Fruit fly (Drosophila melanogaster) whole organism, embryonic: ENCODE measurements around the gene CG11893.
A peak's percentile ranks its signal among the peaks of the same experiment; 100 is the strongest.

Source experiments
- Abd-B ChIP-seq: fragments of 200-800 bp; sonication (Bioruptor generic); optimal IDR thresholded peaks from 2 replicates; lab custom pipeline; 2018; ENCODE audit warnings: missing biosample characterization, mild to moderate bottlenecking, missing genetic modification characterization, moderate library complexity
- B-H2 ChIP-seq: fragments of 200-800 bp; sonication (Bioruptor generic); optimal IDR thresholded peaks from 2 replicates; lab custom pipeline; 2018; ENCODE audit warnings: missing biosample characterization, mild to moderate bottlenecking, missing genetic modification characterization
- BEAF-32 ChIP-seq: fragments of 200-800 bp; sonication (Bioruptor generic); optimal IDR thresholded peaks from 3 replicates; lab custom pipeline; 2017; ENCODE audit warnings: missing biosample characterization, missing genetic modification characterization, mild to moderate bottlenecking, moderate library complexity, missing genetic modification reagents
- CG10267 ChIP-seq: fragments of 200-800 bp; sonication (Bioruptor generic); optimal IDR thresholded peaks from 2 replicates; lab custom pipeline; 2018; ENCODE audit warnings: missing biosample characterization, mild to moderate bottlenecking, missing genetic modification characterization, moderate library complexity
- CG10959 ChIP-seq: fragments of 200-800 bp; sonication (Bioruptor generic); IDR thresholded peaks from 2 replicates; pipeline ENCODE4 v1.3.6; 2022; ENCODE audit warnings: missing biosample characterization, missing genetic modification characterization
- CG12071 ChIP-seq: fragments of 200-800 bp; sonication (Bioruptor generic); optimal IDR thresholded peaks from 3 replicates; lab custom pipeline; 2018; ENCODE audit warnings: missing biosample characterization, mild to moderate bottlenecking, missing genetic modification characterization
- CG12769 ChIP-seq: fragments of 200-800 bp; sonication (Bioruptor generic); optimal IDR thresholded peaks from 2 replicates; lab custom pipeline; 2019; ENCODE audit warnings: missing biosample characterization, mild to moderate bottlenecking, missing genetic modification characterization, moderate library complexity
- CG13296 ChIP-seq: fragments of 200-800 bp; sonication (Bioruptor generic); optimal IDR thresholded peaks from 3 replicates; lab custom pipeline; 2018; ENCODE audit warnings: missing biosample characterization, mild to moderate bottlenecking, missing genetic modification characterization
- CG13424 ChIP-seq: fragments of 200-800 bp; sonication (Bioruptor generic); optimal IDR thresholded peaks from 2 replicates; lab custom pipeline; 2019; ENCODE audit warnings: missing biosample characterization, mild to moderate bottlenecking, missing genetic modification characterization, moderate library complexity
- CG14710 ChIP-seq: fragments of 200-800 bp; sonication (Bioruptor generic); optimal IDR thresholded peaks from 3 replicates; lab custom pipeline; 2019; ENCODE audit warnings: missing biosample characterization, mild to moderate bottlenecking, missing genetic modification characterization, moderate library complexity
- CG17802 ChIP-seq: fragments of 200-800 bp; sonication (Bioruptor generic); optimal IDR thresholded peaks from 2 replicates; lab custom pipeline; 2018; ENCODE audit warnings: missing biosample characterization, mild to moderate bottlenecking, missing genetic modification characterization, moderate library complexity
- CG1832 ChIP-seq: fragments of 200-800 bp; sonication (Bioruptor generic); optimal IDR thresholded peaks from 2 replicates; lab custom pipeline; 2017; ENCODE audit warnings: missing biosample characterization, mild to moderate bottlenecking, missing genetic modification characterization, inconsistent platforms
- CG18476 ChIP-seq: fragments of 200-800 bp; sonication (Bioruptor generic); optimal IDR thresholded peaks from 2 replicates; lab custom pipeline; 2016; ENCODE audit warnings: missing biosample characterization, mild to moderate bottlenecking, missing genetic modification characterization
- CG2889 ChIP-seq: fragments of 200-800 bp; sonication (Bioruptor generic); IDR thresholded peaks from 3 replicates; pipeline ENCODE4 v1.3.6; 2022; ENCODE audit warnings: missing biosample characterization, missing genetic modification characterization
- CG6272 ChIP-seq: fragments of 200-800 bp; sonication (Bioruptor generic); IDR thresholded peaks from 2 replicates; pipeline ENCODE4 v1.3.6; 2022; ENCODE audit warnings: missing biosample characterization, missing genetic modification characterization
- CG7271 ChIP-seq: fragments of 200-800 bp; sonication (Bioruptor generic); optimal IDR thresholded peaks from 2 replicates; lab custom pipeline; 2018; ENCODE audit warnings: missing biosample characterization, mild to moderate bottlenecking, missing genetic modification characterization, moderate library complexity
- CG7556 ChIP-seq: fragments of 200-800 bp; sonication (Bioruptor generic); optimal IDR thresholded peaks from 2 replicates; lab custom pipeline; 2017; ENCODE audit warnings: missing biosample characterization, mild to moderate bottlenecking, missing genetic modification characterization
- CG7839 ChIP-seq: fragments of 200-800 bp; sonication (Bioruptor generic); optimal IDR thresholded peaks from 3 replicates; lab custom pipeline; 2018; ENCODE audit warnings: missing biosample characterization, mild to moderate bottlenecking, missing genetic modification characterization, moderate library complexity
- CG8281 ChIP-seq: fragments of 200-800 bp; sonication (Bioruptor generic); optimal IDR thresholded peaks from 2 replicates; lab custom pipeline; 2018; ENCODE audit warnings: missing biosample characterization, mild to moderate bottlenecking, missing genetic modification characterization, moderate library complexity
- CG9727 ChIP-seq: fragments of 200-800 bp; sonication (Bioruptor generic); optimal IDR thresholded peaks from 3 replicates; lab custom pipeline; 2017; ENCODE audit warnings: missing biosample characterization, mild to moderate bottlenecking, missing genetic modification characterization
- CG9876 ChIP-seq: fragments of 200-800 bp; sonication (Bioruptor generic); optimal IDR thresholded peaks from 2 replicates; lab custom pipeline; 2016; ENCODE audit warnings: missing biosample characterization, missing genetic modification characterization
- CkIIα-i1 ChIP-seq: fragments of 200-800 bp; sonication (Bioruptor generic); IDR thresholded peaks from 2 replicates; pipeline ENCODE4 v1.3.6; 2022; ENCODE audit warnings: missing biosample characterization, missing genetic modification characterization
- Dfd ChIP-seq, 2 experiments: fragments of >200 bp; optimal IDR thresholded peaks; 2 replicates each; lab custom pipeline; 2017; ENCODE audit warnings: missing biosample characterization in 2 of 2, missing genetic modification characterization in 2 of 2
- Gsc ChIP-seq: fragments of 200-800 bp; sonication (Bioruptor generic); IDR thresholded peaks from 2 replicates; pipeline ENCODE4 v1.3.6; 2022; ENCODE audit warnings: missing biosample characterization, missing genetic modification characterization
- HLHmδ ChIP-seq: fragments of 200-800 bp; sonication (Bioruptor generic); optimal IDR thresholded peaks from 2 replicates; lab custom pipeline; 2018; ENCODE audit warnings: missing biosample characterization, mild to moderate bottlenecking, missing genetic modification characterization, moderate library complexity
- Hmx ChIP-seq: fragments of 200-800 bp; sonication (Bioruptor generic); optimal IDR thresholded peaks from 2 replicates; lab custom pipeline; 2016; ENCODE audit warnings: missing biosample characterization, missing genetic modification characterization
- NC2β ChIP-seq: fragments of 200-800 bp; sonication (Bioruptor generic); optimal IDR thresholded peaks from 2 replicates; lab custom pipeline; 2016; ENCODE audit warnings: missing biosample characterization, missing genetic modification characterization
- NFAT ChIP-seq: fragments of 200-800 bp; sonication (Bioruptor generic); IDR thresholded peaks from 2 replicates; pipeline ENCODE4 v1.3.6; 2022; ENCODE audit warnings: missing biosample characterization, missing genetic modification characterization
- NfI ChIP-seq: fragments of 200-800 bp; sonication (Bioruptor generic); optimal IDR thresholded peaks from 3 replicates; lab custom pipeline; 2018; ENCODE audit warnings: missing biosample characterization, mild to moderate bottlenecking, missing genetic modification characterization, moderate library complexity
- Oaz ChIP-seq: fragments of 200-800 bp; sonication (Bioruptor generic); IDR thresholded peaks from 2 replicates; pipeline ENCODE4 v1.3.6; 2022; ENCODE audit warnings: missing biosample characterization, missing genetic modification characterization
- Poxn ChIP-seq: fragments of 200-800 bp; sonication (Bioruptor generic); IDR thresholded peaks from 2 replicates; pipeline ENCODE4 v1.3.6; 2022; ENCODE audit warnings: missing biosample characterization, missing genetic modification characterization
- Rx ChIP-seq: fragments of 200-800 bp; sonication (Bioruptor generic); IDR thresholded peaks from 2 replicates; pipeline ENCODE4 v1.3.6; 2022; ENCODE audit warnings: missing biosample characterization, missing genetic modification characterization
- Tbp ChIP-seq: fragments of >200 bp; optimal IDR thresholded peaks from 2 replicates; lab custom pipeline; 2018; ENCODE audit warnings: missing biosample characterization, missing genetic modification characterization
- Vsx1 ChIP-seq: fragments of 200-800 bp; sonication (Bioruptor generic); optimal IDR thresholded peaks from 2 replicates; lab custom pipeline; 2017; ENCODE audit warnings: missing biosample characterization, mild to moderate bottlenecking, missing genetic modification characterization, missing genetic modification reagents
- bab2 ChIP-seq: fragments of 200-800 bp; sonication (Bioruptor generic); optimal IDR thresholded peaks from 2 replicates; lab custom pipeline; 2016; ENCODE audit warnings: missing biosample characterization, missing genetic modification characterization
- chm ChIP-seq: fragments of 200-800 bp; sonication (Bioruptor generic); IDR thresholded peaks from 2 replicates; pipeline ENCODE4 v1.3.6; 2022; ENCODE audit warnings: missing biosample characterization, missing genetic modification characterization
- da ChIP-seq: fragments of 200-800 bp; sonication (Bioruptor generic); optimal IDR thresholded peaks from 2 replicates; lab custom pipeline; 2016; ENCODE audit warnings: missing biosample characterization, missing genetic modification characterization
- dpn ChIP-seq, 2 experiments: fragments of 200-800 bp; sonication (Bioruptor generic); optimal IDR thresholded peaks; 3 replicates each; lab custom pipeline; 2016; ENCODE audit warnings: missing biosample characterization in 2 of 2, missing genetic modification characterization in 2 of 2
- dysf ChIP-seq: fragments of 200-800 bp; sonication (Bioruptor generic); IDR thresholded peaks from 3 replicates; pipeline ENCODE4 v1.3.6; 2022; ENCODE audit warnings: missing biosample characterization, missing genetic modification characterization
- gcm ChIP-seq: fragments of 200-800 bp; sonication (Bioruptor generic); optimal IDR thresholded peaks from 2 replicates; lab custom pipeline; 2019; ENCODE audit warnings: missing biosample characterization, mild to moderate bottlenecking, missing genetic modification characterization, moderate library complexity
- her ChIP-seq: fragments of 200-800 bp; sonication (Bioruptor generic); optimal IDR thresholded peaks from 2 replicates; lab custom pipeline; 2016; ENCODE audit warnings: missing biosample characterization, missing genetic modification characterization
- jing ChIP-seq: fragments of 200-800 bp; sonication (Bioruptor generic); optimal IDR thresholded peaks from 2 replicates; lab custom pipeline; 2018; ENCODE audit warnings: missing biosample characterization, mild to moderate bottlenecking, missing genetic modification characterization
- ken ChIP-seq: fragments of 200-800 bp; sonication (Bioruptor generic); IDR thresholded peaks from 3 replicates; pipeline ENCODE4 v1.3.6; 2022; ENCODE audit warnings: missing biosample characterization, missing genetic modification characterization
- p53 ChIP-seq: fragments of 200-800 bp; sonication (Bioruptor generic); optimal IDR thresholded peaks from 2 replicates; lab custom pipeline; 2016; ENCODE audit warnings: missing biosample characterization, missing genetic modification characterization
- pho ChIP-seq: fragments of 200-800 bp; sonication (Bioruptor generic); optimal IDR thresholded peaks from 2 replicates; lab custom pipeline; 2016; ENCODE audit warnings: missing biosample characterization, missing genetic modification characterization
- pita ChIP-seq: fragments of 200-800 bp; sonication (Bioruptor generic); optimal IDR thresholded peaks from 2 replicates; lab custom pipeline; 2017; ENCODE audit warnings: missing biosample characterization, mild to moderate bottlenecking, missing genetic modification characterization
- pnt ChIP-seq: fragments of 200-800 bp; sonication (Bioruptor generic); optimal IDR thresholded peaks from 3 replicates; lab custom pipeline; 2016; ENCODE audit warnings: missing biosample characterization, missing genetic modification characterization
- pzg ChIP-seq: fragments of 200-800 bp; sonication (Bioruptor generic); optimal IDR thresholded peaks from 3 replicates; lab custom pipeline; 2018; ENCODE audit warnings: missing biosample characterization, mild to moderate bottlenecking, missing genetic modification characterization, moderate library complexity
- sqz ChIP-seq: fragments of 200-800 bp; sonication (Bioruptor generic); optimal IDR thresholded peaks from 3 replicates; lab custom pipeline; 2018; ENCODE audit warnings: missing biosample characterization, mild to moderate bottlenecking, missing genetic modification characterization
- vvl ChIP-seq: fragments of 200-800 bp; sonication (Bioruptor generic); IDR thresholded peaks from 2 replicates; pipeline ENCODE4 v1.3.6; 2022; ENCODE audit warnings: missing biosample characterization, missing genetic modification characterization
- zfh2 ChIP-seq: fragments of 200-800 bp; sonication (Bioruptor generic); optimal IDR thresholded peaks from 2 replicates; lab custom pipeline; 2016; ENCODE audit warnings: missing biosample characterization, missing genetic modification characterization

Gene CG11893

DNA sequence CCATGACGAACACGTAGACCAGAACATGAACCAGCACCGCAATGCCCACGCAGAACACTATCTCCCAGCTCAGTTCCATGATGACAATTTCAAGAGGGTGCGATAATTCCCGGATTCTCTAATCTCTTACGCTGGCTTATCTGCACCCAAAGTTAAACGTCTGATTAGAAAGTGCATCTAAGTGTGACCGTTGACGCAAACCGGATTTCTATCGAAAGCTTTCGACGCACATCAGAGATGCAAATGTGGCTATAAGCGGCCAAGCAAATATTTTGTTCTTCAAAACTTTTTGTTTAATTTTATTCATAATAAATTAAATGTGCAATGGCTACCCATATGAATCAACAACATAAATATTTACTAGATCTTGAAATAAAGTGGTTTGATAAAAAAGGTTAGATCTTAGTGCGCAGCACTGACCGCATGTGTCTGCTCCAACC, 27.3 kb upstream of the CG11893 start, which contains the start of the genes Kdsr and CG11858 (continued):
- no peak for TF ChIP-seq CG12071 (GFP tag; lab: Kevin White, UChicago)
- TF ChIP-seq dysf: peak; percentile 70
- no peak for TF ChIP-seq CG9876 (GFP tag; lab: Kevin White, UChicago)
- TF ChIP-seq CG17802 (tag; lab: Kevin White, UChicago): peak; percentile 45
- no peak for TF ChIP-seq CG7556 (GFP tag; lab: Kevin White, UChicago)
- TF ChIP-seq Abd-B (GFP tag; lab: Kevin White, UChicago): no peak
- TF ChIP-seq NC2β (GFP tag; lab: Kevin White, UChicago): peak; percentile 46
- peak; percentile 91 for TF ChIP-seq vvl (GFP tag; lab: Robert Waterston, UW)
- TF ChIP-seq NFAT (GFP tag; lab: Robert Waterston, UW): peak; percentile 39; the same call in 1 of the 2 replicates
- TF ChIP-seq CG14710 (tag; lab: Kevin White, UChicago): peak; percentile 68
- TF ChIP-seq BEAF-32 (GFP tag; lab: Kevin White, UChicago): peak; percentile 52
- no peak for TF ChIP-seq CG1832 (GFP tag; lab: Kevin White, UChicago)
- peak; percentile 64 for TF ChIP-seq CG7839 (tag; lab: Kevin White, UChicago)
- no peak for TF ChIP-seq gcm (GFP tag; lab: Kevin White, UChicago)
- peak; percentile 40 for TF ChIP-seq NfI
- TF ChIP-seq Vsx1 (GFP tag; lab: Kevin White, UChicago): no peak
- TF ChIP-seq CG13296 (GFP tag; lab: Kevin White, UChicago): peak; percentile 56
- no peak for TF ChIP-seq Oaz
- TF ChIP-seq CG7271 (tag; lab: Kevin White, UChicago): no peak
- TF ChIP-seq CG12769 (tag; lab: Kevin White, UChicago): peak; percentile 68
- peak; percentile 61 for TF ChIP-seq pzg (GFP tag; lab: Kevin White, UChicago)
- peak; percentile 7 for TF ChIP-seq CG8281 (tag; lab: Kevin White, UChicago)
- 0 out of 2 replicates have a peak, but pooled peaks have one; percentile 34 for TF ChIP-seq CG10959 (GFP tag; lab: Robert Waterston, UW)
- TF ChIP-seq CG13424 (tag; lab: Kevin White, UChicago): peak; percentile 69
- peak; percentile 72 for TF ChIP-seq CG2889 (GFP tag; lab: Robert Waterston, UW)
- no peak for TF ChIP-seq Hmx (GFP tag; lab: Kevin White, UChicago)
- peak; percentile 56 to 57 for TF ChIP-seq dpn (GFP tag; optimal IDR thresholded peaks at IDR 0.05; lab: Kevin White, UChicago)
- no peak for TF ChIP-seq CkIIα-i1 (GFP tag; lab: Robert Waterston, UW)
- TF ChIP-seq pho: peak; percentile 57
- TF ChIP-seq Rx (GFP tag; lab: Robert Waterston, UW): peak; percentile 50
- peak; percentile 53 for TF ChIP-seq CG9727 (GFP tag; lab: Kevin White, UChicago)
- TF ChIP-seq CG18476: peak; percentile 71
- peak; percentile 8 for TF ChIP-seq HLHmδ (GFP tag; lab: Kevin White, UChicago)
- TF ChIP-seq jing (GFP tag; lab: Kevin White, UChicago): no peak
- peak; percentile 70; the same call in 2 of the 3 replicates for TF ChIP-seq ken
- TF ChIP-seq Tbp: no peak
- TF ChIP-seq Dfd (GFP tag; optimal IDR thresholded peaks at IDR 0.05; lab: Kevin White, UChicago): no peak
- peak; percentile 32; the same call in 1 of the 2 replicates for TF ChIP-seq CG6272
- peak; percentile 40 for TF ChIP-seq bab2 (GFP tag; lab: Kevin White, UChicago)
- peak; percentile 71 for TF ChIP-seq zfh2 (GFP tag; lab: Kevin White, UChicago)
- TF ChIP-seq Poxn (GFP tag; lab: Robert Waterston, UW): no peak
- TF ChIP-seq B-H2: peak; percentile 74
- TF ChIP-seq p53: no peak
- TF ChIP-seq CG10267 (tag; lab: Kevin White, UChicago): peak; percentile 63
- TF ChIP-seq sqz (GFP tag; lab: Kevin White, UChicago): no peak
- TF ChIP-seq pita (GFP tag; lab: Kevin White, UChicago): no peak
- no peak for TF ChIP-seq da (GFP tag; lab: Kevin White, UChicago)
- no peak for TF ChIP-seq Gsc
- TF ChIP-seq chm (GFP tag; lab: Robert Waterston, UW): 0 out of 2 replicates have a peak, but pooled peaks have one; percentile 5
- peak; percentile 21 for TF ChIP-seq pnt
- TF ChIP-seq her (GFP tag; lab: Kevin White, UChicago): peak; percentile 30
